Fruit fly (Drosophila melanogaster): ENCODE results near the gene Yp3.

DNA sequence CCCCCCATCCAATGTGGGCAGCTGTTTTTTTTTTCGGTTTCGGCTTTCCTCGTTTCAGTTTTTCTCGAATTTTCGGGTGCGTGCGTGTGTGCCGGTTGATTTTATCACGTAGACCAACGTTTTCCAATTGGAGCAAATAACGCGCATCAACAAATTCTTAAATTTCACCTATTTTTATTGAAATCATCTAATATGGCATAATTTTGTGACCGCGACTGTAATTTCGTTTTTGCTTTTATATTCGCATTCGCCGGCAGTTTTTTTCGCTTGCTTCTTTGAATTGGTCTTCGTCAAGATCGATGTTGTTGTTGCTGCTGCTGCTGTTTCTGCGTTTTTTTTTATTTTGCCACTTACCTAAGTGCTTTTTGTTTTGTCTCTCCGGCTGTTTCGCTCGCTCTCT is 4.9 kb upstream of the Yp3 start:
- TF ChIP-seq HLH106 (tag; optimal IDR thresholded peaks at IDR 0.05) (no peak), brk (GFP tag; optimal IDR thresholded peaks at IDR 0.05) (no peak), CG32264 (GFP tag; optimal IDR thresholded peaks at IDR 0.05) (peak; percentile 3), h (GFP tag; optimal IDR thresholded peaks at IDR 0.05) (peak; percentile 66)

All from whole organism, wandering third instar larva.